Fruit fly (Drosophila melanogaster) whole organism, prepupa: ENCODE data around the gene MstProx.

Experiments used
- Blimp-1 ChIP-seq: fragments of 200-800 bp; sonication (Bioruptor generic); optimal IDR thresholded peaks from 3 replicates; lab custom pipeline; 2017; ENCODE audit warnings: missing biosample characterization, missing genetic modification characterization, mild to moderate bottlenecking, moderate library complexity, missing genetic modification reagents
- CG11294 ChIP-seq: fragments of 200-800 bp; sonication (Bioruptor generic); IDR thresholded peaks from 2 replicates; pipeline ENCODE4 v1.3.6; 2022; ENCODE audit warnings: missing biosample characterization, missing genetic modification characterization
- CG11902 ChIP-seq: fragments of 200-800 bp; sonication (Bioruptor generic); optimal IDR thresholded peaks from 3 replicates; lab custom pipeline; 2016; ENCODE audit warnings: missing biosample characterization, missing genetic modification characterization
- CG15336 ChIP-seq: fragments of 200-800 bp; sonication (Bioruptor generic); IDR thresholded peaks from 2 replicates; pipeline ENCODE4 v1.3.6; 2022; ENCODE audit warnings: missing biosample characterization, missing genetic modification characterization
- CG16779 ChIP-seq: fragments of 200-800 bp; sonication (Bioruptor generic); optimal IDR thresholded peaks from 3 replicates; lab custom pipeline; 2017; ENCODE audit warnings: missing biosample characterization, mild to moderate bottlenecking, missing genetic modification characterization
- CG31627 ChIP-seq: fragments of 200-800 bp; sonication (Bioruptor generic); optimal IDR thresholded peaks from 3 replicates; lab custom pipeline; 2016; ENCODE audit warnings: missing biosample characterization, missing genetic modification characterization
- CG34406 ChIP-seq: fragments of 200-800 bp; sonication (Bioruptor generic); optimal IDR thresholded peaks from 3 replicates; lab custom pipeline; 2016; ENCODE audit warnings: missing biosample characterization, missing genetic modification characterization
- CG4318 ChIP-seq: fragments of 200-800 bp; sonication (Bioruptor generic); optimal IDR thresholded peaks from 3 replicates; lab custom pipeline; 2017; ENCODE audit warnings: missing biosample characterization, mild to moderate bottlenecking, missing genetic modification characterization
- CG6792 ChIP-seq: fragments of 200-800 bp; sonication (Bioruptor generic); optimal IDR thresholded peaks from 3 replicates; lab custom pipeline; 2016; ENCODE audit warnings: missing biosample characterization, missing genetic modification characterization
- CG6854 ChIP-seq: fragments of 200-800 bp; sonication (Bioruptor generic); optimal IDR thresholded peaks from 2 replicates; lab custom pipeline; 2017; ENCODE audit warnings: missing biosample characterization, mild to moderate bottlenecking, missing genetic modification characterization
- Gug ChIP-seq: fragments of 200-800 bp; sonication (Bioruptor generic); IDR thresholded peaks from 2 replicates; pipeline ENCODE4 v1.3.6; 2022; ENCODE audit warnings: missing biosample characterization, missing genetic modification characterization
- Hr38 ChIP-seq: sonication (Bioruptor generic); optimal IDR thresholded peaks from 2 replicates; lab custom pipeline; 2016; ENCODE audit warnings: missing biosample characterization, missing genetic modification characterization
- Hr4 ChIP-seq: fragments of 200-800 bp; sonication (Bioruptor generic); optimal IDR thresholded peaks from 3 replicates; lab custom pipeline; 2016; ENCODE audit warnings: missing biosample characterization, missing genetic modification characterization
- Met ChIP-seq: fragments of 200-800 bp; sonication (Bioruptor generic); optimal IDR thresholded peaks from 3 replicates; lab custom pipeline; 2016; ENCODE audit warnings: missing biosample characterization, missing genetic modification characterization
- Sox102F ChIP-seq: fragments of 200-800 bp; sonication (Bioruptor generic); optimal IDR thresholded peaks from 2 replicates; lab custom pipeline; 2016; ENCODE audit warnings: missing biosample characterization, mild to moderate bottlenecking, missing genetic modification characterization
- Sox15 ChIP-seq: fragments of 200-800 bp; sonication (Bioruptor generic); optimal IDR thresholded peaks from 3 replicates; lab custom pipeline; 2016; ENCODE audit warnings: missing biosample characterization, missing genetic modification characterization
- dac ChIP-seq: fragments of 200-800 bp; sonication (Bioruptor generic); optimal IDR thresholded peaks from 2 replicates; lab custom pipeline; 2017; ENCODE audit warnings: missing biosample characterization, mild to moderate bottlenecking, missing genetic modification characterization
- dsx ChIP-seq: fragments of 200-800 bp; optimal IDR thresholded peaks from 3 replicates; lab custom pipeline; 2019; ENCODE audit warnings: missing biosample characterization, mild to moderate bottlenecking, missing genetic modification characterization, moderate library complexity; ENCODE audit not compliant: poor library complexity, severe bottlenecking
- fd59A ChIP-seq: fragments of 200-800 bp; sonication (Bioruptor generic); optimal IDR thresholded peaks from 2 replicates; lab custom pipeline; 2017; ENCODE audit warnings: missing biosample characterization, mild to moderate bottlenecking, missing genetic modification characterization, missing genetic modification reagents
- fkh ChIP-seq: fragments of 200-800 bp; sonication (Bioruptor generic); optimal IDR thresholded peaks from 3 replicates; lab custom pipeline; 2017; ENCODE audit warnings: missing biosample characterization, mild to moderate bottlenecking, missing genetic modification characterization, moderate library complexity
- lz ChIP-seq: fragments of 200-800 bp; sonication (Bioruptor generic); optimal IDR thresholded peaks from 3 replicates; lab custom pipeline; 2016; ENCODE audit warnings: missing biosample characterization, missing genetic modification characterization
- net ChIP-seq: fragments of 200-800 bp; sonication (Bioruptor generic); optimal IDR thresholded peaks from 3 replicates; lab custom pipeline; 2016; ENCODE audit warnings: missing biosample characterization, missing genetic modification characterization
- vri ChIP-seq: fragments of 200-800 bp; sonication (Bioruptor generic); optimal IDR thresholded peaks from 3 replicates; lab custom pipeline; 2016; ENCODE audit warnings: missing biosample characterization, mild to moderate bottlenecking, missing genetic modification characterization

Gene MstProx

dm6 chr3R:7322549-7322948 is 46.6 kb downstream of the MstProx start:
- TF ChIP-seq CG11902 (GFP tag; lab: Kevin White, UChicago) (no peak), vri (peak; percentile 79), Sox102F (GFP tag; lab: Kevin White, UChicago) (peak; percentile 35), CG4318 (GFP tag; lab: Kevin White, UChicago) (no peak), CG6854 (GFP tag; lab: Kevin White, UChicago) (peak; percentile 70), Blimp-1 (GFP tag; lab: Kevin White, UChicago) (peak; percentile 8)

DNA sequence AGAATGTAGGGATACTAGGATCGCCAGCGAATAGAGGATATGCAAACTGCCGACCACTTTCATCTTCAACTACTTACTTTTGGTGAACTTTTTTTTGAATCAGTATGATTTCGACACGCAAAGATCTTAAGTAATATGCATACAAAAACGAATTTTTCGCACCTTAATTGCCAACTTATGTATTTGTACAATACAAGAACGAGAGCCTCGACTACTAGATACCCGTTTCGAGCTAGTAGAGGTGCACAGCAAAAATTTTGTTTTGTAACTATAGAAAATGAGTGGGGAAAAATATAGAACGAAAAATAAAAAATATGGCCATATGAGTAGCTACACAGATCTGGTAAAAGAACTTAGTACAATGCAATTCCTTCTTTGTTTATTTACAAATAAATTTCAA is 52.0 kb downstream of the MstProx start, which contains the start of gene CG10029:
TSS of gene CG10029 (minus strand) at position 101 of the 400 bp plus-strand sequence.
- no peak for TF ChIP-seq net (GFP tag; lab: Kevin White, UChicago)
- TF ChIP-seq CG15336 (GFP tag; lab: Robert Waterston, UW): no peak
- no peak for TF ChIP-seq dac
- TF ChIP-seq CG11294 (GFP tag; lab: Robert Waterston, UW): no peak
- TF ChIP-seq CG31627: no peak
- no peak for TF ChIP-seq Hr4 (GFP tag; lab: Kevin White, UChicago)
- TF ChIP-seq CG34406 (GFP tag; lab: Kevin White, UChicago): no peak
- TF ChIP-seq CG16779 (tag; lab: Kevin White, UChicago): no peak
- no peak for TF ChIP-seq lz (GFP tag; lab: Kevin White, UChicago)
- no peak for TF ChIP-seq CG6854 (GFP tag; lab: Kevin White, UChicago)
- TF ChIP-seq dsx (GFP tag; lab: Kevin White, UChicago): no peak
- no peak for TF ChIP-seq Blimp-1 (GFP tag; lab: Kevin White, UChicago)
- no peak for TF ChIP-seq Met (GFP tag; lab: Kevin White, UChicago)
- no peak for TF ChIP-seq Sox15 (GFP tag; lab: Kevin White, UChicago)
- no peak for TF ChIP-seq Hr38 (GFP tag; lab: Kevin White, UChicago)
- TF ChIP-seq Sox102F (GFP tag; lab: Kevin White, UChicago): no peak
- no peak for TF ChIP-seq CG6792
- no peak for TF ChIP-seq fkh (GFP tag; lab: Kevin White, UChicago)
- no peak for TF ChIP-seq Gug (GFP tag; lab: Robert Waterston, UW)
- TF ChIP-seq fd59A (GFP tag; lab: Kevin White, UChicago): no peak
